Worm (Caenorhabditis elegans): ENCODE results near the gene C45H4.21.

- TF ChIP-seq unc-130 (tag; optimal IDR thresholded peaks at IDR 0.05) (no peak), pag-3 (tag; optimal IDR thresholded peaks at IDR 0.05; ENCODE audit: borderline replicate concordance, insufficient read depth) (no peak), snpc-4 (tag; optimal IDR thresholded peaks at IDR 0.05) (no peak)
These were observed 43.4 kb downstream of the C45H4.21 start, which contains the start of gene F22F7.4 for ce11 chrV:2105976-2106375.

All from whole organism, L1 larva.